Worm (Caenorhabditis elegans) whole organism, L1 larva: ENCODE results near the gene F57C2.4.

Source experiments
- ama-1 ChIP-seq: fragments of 150-350 bp; optimal IDR thresholded peaks from 2 replicates; lab custom pipeline; 2014
- ceh-88 ChIP-seq: fragments of 200-800 bp; sonication (Bioruptor generic); IDR thresholded peaks from 2 replicates; pipeline ENCODE4 v1.3.6; 2022; ENCODE audit warnings: missing genetic modification characterization, missing compliant biosample characterization
- nhr-11 ChIP-seq: fragments of 150-350 bp; optimal IDR thresholded peaks from 2 replicates; lab custom pipeline; 2014; ENCODE audit warnings: missing biosample characterization, missing genetic modification characterization
- unc-62 ChIP-seq: fragments of 150-350 bp; optimal IDR thresholded peaks from 2 replicates; lab custom pipeline; 2014; ENCODE audit warnings: missing biosample characterization, missing genetic modification reagents, missing genetic modification characterization

DNA sequence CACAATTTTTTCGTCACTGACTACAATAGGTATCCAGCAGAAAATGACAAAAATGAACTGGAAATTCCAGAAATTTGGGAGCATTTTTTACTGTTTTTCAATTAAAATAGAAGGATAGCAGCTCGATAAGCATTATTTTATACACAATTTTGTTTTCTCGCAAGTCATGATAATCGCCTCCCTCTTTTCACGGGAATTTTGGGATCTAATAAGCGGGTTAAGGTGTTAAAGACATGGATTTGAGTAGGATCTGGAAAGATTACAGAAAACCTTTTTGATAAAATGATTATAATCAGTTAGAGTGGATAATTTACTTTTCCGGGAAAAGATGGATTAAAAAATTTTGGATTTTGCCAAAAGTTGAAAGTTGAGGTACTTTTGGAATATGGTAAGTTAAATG lies 23.6 kb downstream of the F57C2.4 start, which contains the start of gene gcy-29:
- TF ChIP-seq ama-1 (lab: Kevin White, UChicago) (no peak), ceh-88 (GFP tag; lab: Robert Waterston, UW) (no peak), unc-62 (no peak), nhr-11 (tag; lab: Kevin White, UChicago) (no peak)
